Worm (Caenorhabditis elegans) whole organism, young adult: ENCODE measurements around the gene str-231.

Source experiments
- B0019.2 ChIP-seq: fragments of 200-800 bp; sonication (Bioruptor generic); conservative IDR thresholded peaks from 2 replicates; pipeline ENCODE4 v1.3.6; 2022; ENCODE audit warnings: missing genetic modification reagents, missing genetic modification characterization, missing compliant biosample characterization
- D2030.7 ChIP-seq: fragments of 200-800 bp; sonication (Bioruptor generic); IDR thresholded peaks from 2 replicates; pipeline ENCODE4 v1.3.6; 2022; ENCODE audit warnings: missing genetic modification reagents, missing genetic modification characterization, missing compliant biosample characterization
- F10E7.11 ChIP-seq: sonication (generic microtip); optimal IDR thresholded peaks from 2 replicates; lab custom pipeline; 2017; ENCODE audit warnings: mild to moderate bottlenecking, missing genetic modification characterization, moderate library complexity, missing compliant biosample characterization
- F39B2.1 ChIP-seq: fragments of 200-800 bp; sonication (Bioruptor generic); IDR thresholded peaks from 2 replicates; pipeline ENCODE4 v1.3.6; 2022; ENCODE audit warnings: missing genetic modification reagents, missing genetic modification characterization, missing compliant biosample characterization
- F49E8.2 ChIP-seq: sonication (generic microtip); optimal IDR thresholded peaks from 3 replicates; lab custom pipeline; 2017; ENCODE audit warnings: missing genetic modification characterization, mild to moderate bottlenecking, missing compliant biosample characterization, antibody characterized with exemption, moderate library complexity; ENCODE audit not compliant: insufficient read depth
- F52B5.7 ChIP-seq: sonication (generic microtip); optimal IDR thresholded peaks from 2 replicates; lab custom pipeline; 2016; ENCODE audit warnings: mild to moderate bottlenecking, missing genetic modification characterization, missing compliant biosample characterization
- F57A8.1 ChIP-seq: fragments of 200-800 bp; sonication (Bioruptor generic); optimal IDR thresholded peaks from 2 replicates; lab custom pipeline; 2018; ENCODE audit warnings: mild to moderate bottlenecking, missing genetic modification characterization, moderate library complexity, missing compliant biosample characterization
- Y53G8AR.9 ChIP-seq: fragments of 200-800 bp; sonication (Bioruptor generic); conservative IDR thresholded peaks from 2 replicates; pipeline ENCODE4 v1.3.6; 2022; ENCODE audit warnings: missing genetic modification reagents, missing genetic modification characterization, missing compliant biosample characterization
- Y79H2A.3 ChIP-seq: fragments of 200-800 bp; sonication (Bioruptor generic); conservative IDR thresholded peaks from 2 replicates; pipeline ENCODE4 v1.3.6; 2022; ENCODE audit warnings: missing genetic modification reagents, missing genetic modification characterization, missing compliant biosample characterization
- akir-1 ChIP-seq: fragments of 200-800 bp; sonication (Bioruptor generic); optimal IDR thresholded peaks from 2 replicates; lab custom pipeline; 2018; ENCODE audit warnings: mild to moderate bottlenecking, missing genetic modification characterization, moderate library complexity, missing compliant biosample characterization
- athp-1 ChIP-seq: sonication (generic microtip); optimal IDR thresholded peaks from 2 replicates; lab custom pipeline; 2017; ENCODE audit warnings: mild to moderate bottlenecking, missing genetic modification characterization, missing compliant biosample characterization
- ccch-3 ChIP-seq: fragments of 200-800 bp; sonication (Bioruptor generic); optimal IDR thresholded peaks from 2 replicates; lab custom pipeline; 2018; ENCODE audit warnings: mild to moderate bottlenecking, missing genetic modification characterization, missing compliant biosample characterization
- die-1 ChIP-seq: sonication (generic microtip); optimal IDR thresholded peaks from 2 replicates; lab custom pipeline; 2016; ENCODE audit warnings: missing genotype, mild to moderate bottlenecking, missing genetic modification characterization, missing compliant biosample characterization
- dpff-1 ChIP-seq: sonication (generic microtip); optimal IDR thresholded peaks from 2 replicates; lab custom pipeline; 2017; ENCODE audit warnings: mild to moderate bottlenecking, missing genetic modification characterization, missing compliant biosample characterization
- dpl-1 ChIP-seq: fragments of 150-350 bp; optimal IDR thresholded peaks from 2 replicates; lab custom pipeline; 2014; ENCODE audit warnings: missing biosample characterization, missing genetic modification reagents, missing genetic modification characterization
- efl-1 ChIP-seq: fragments of 150-350 bp; optimal IDR thresholded peaks from 2 replicates; lab custom pipeline; 2014; ENCODE audit warnings: missing biosample characterization, missing genetic modification reagents, missing genetic modification characterization
- egl-44 ChIP-seq: fragments of 200-800 bp; sonication (Bioruptor generic); IDR thresholded peaks from 2 replicates; pipeline ENCODE4 v1.3.6; 2022; ENCODE audit warnings: missing genetic modification reagents, missing genetic modification characterization, missing compliant biosample characterization
- egrh-3 ChIP-seq: fragments of 200-800 bp; sonication (Bioruptor generic); IDR thresholded peaks from 2 replicates; pipeline ENCODE4 v1.3.6; 2022; ENCODE audit warnings: missing genetic modification reagents, missing genetic modification characterization, missing compliant biosample characterization
- ekl-4 ChIP-seq: fragments of 200-800 bp; sonication (Bioruptor generic); IDR thresholded peaks from 2 replicates; pipeline ENCODE4 v1.3.6; 2022; ENCODE audit warnings: missing genetic modification reagents, missing genetic modification characterization, missing compliant biosample characterization
- gei-17 ChIP-seq: fragments of 200-800 bp; sonication (Bioruptor generic); optimal IDR thresholded peaks from 2 replicates; lab custom pipeline; 2018; ENCODE audit warnings: mild to moderate bottlenecking, missing genetic modification characterization, missing compliant biosample characterization
- him-1 ChIP-seq: sonication (generic microtip); optimal IDR thresholded peaks from 2 replicates; lab custom pipeline; 2016; ENCODE audit warnings: missing genotype, missing genetic modification reagents, missing genetic modification characterization, missing compliant biosample characterization
- hmg-20 ChIP-seq: fragments of 200-800 bp; sonication (Bioruptor generic); IDR thresholded peaks from 2 replicates; pipeline ENCODE4 v1.3.6; 2022; ENCODE audit warnings: missing genetic modification reagents, missing genetic modification characterization, missing compliant biosample characterization
- hsf-1 ChIP-seq: fragments of 200-800 bp; sonication (Bioruptor generic); IDR thresholded peaks from 2 replicates; pipeline ENCODE4 v1.3.6; 2022; ENCODE audit warnings: missing genetic modification reagents, missing genetic modification characterization, missing compliant biosample characterization
- let-526 ChIP-seq: fragments of 200-800 bp; sonication (Bioruptor generic); IDR thresholded peaks from 2 replicates; pipeline ENCODE4 v1.3.6; 2022; ENCODE audit warnings: missing genetic modification reagents, missing genetic modification characterization, missing compliant biosample characterization
- lin-35 ChIP-seq, 3 experiments: fragments of 150-350 bp in 2 of 3; sonication (generic microtip) in 1 of 3; optimal IDR thresholded peaks; 2 replicates each; lab custom pipeline; 2014 to 2018; ENCODE audit warnings: missing biosample characterization in 3 of 3, missing genetic modification characterization in 3 of 3, missing genetic modification reagents in 3 of 3
- lir-1 ChIP-seq: fragments of 200-800 bp; sonication (Bioruptor generic); conservative IDR thresholded peaks from 2 replicates; pipeline ENCODE4 v1.3.6; 2022; ENCODE audit warnings: missing genetic modification reagents, missing genetic modification characterization, missing compliant biosample characterization
- lsl-1 ChIP-seq: fragments of 200-800 bp; sonication (Bioruptor generic); optimal IDR thresholded peaks from 2 replicates; lab custom pipeline; 2018; ENCODE audit warnings: mild to moderate bottlenecking, missing genetic modification characterization, moderate library complexity, missing compliant biosample characterization
- madf-10 ChIP-seq: sonication (generic microtip); optimal IDR thresholded peaks from 2 replicates; lab custom pipeline; 2016; ENCODE audit warnings: mild to moderate bottlenecking, missing genetic modification characterization, missing compliant biosample characterization
- madf-6 ChIP-seq: fragments of 200-800 bp; sonication (Bioruptor generic); IDR thresholded peaks from 2 replicates; pipeline ENCODE4 v1.3.6; 2022; ENCODE audit warnings: missing genetic modification reagents, missing genetic modification characterization, missing compliant biosample characterization
- madf-8 ChIP-seq: fragments of 200-800 bp; sonication (Bioruptor generic); conservative IDR thresholded peaks from 2 replicates; pipeline ENCODE4 v1.3.6; 2022; ENCODE audit warnings: missing genetic modification reagents, missing genetic modification characterization, missing compliant biosample characterization
- nfya-2 ChIP-seq: fragments of 200-800 bp; sonication (Bioruptor generic); IDR thresholded peaks from 2 replicates; pipeline ENCODE4 v1.3.6; 2022; ENCODE audit warnings: missing genetic modification reagents, missing genetic modification characterization, missing compliant biosample characterization
- nhr-120 ChIP-seq: fragments of 200-800 bp; sonication (Bioruptor generic); IDR thresholded peaks from 2 replicates; pipeline ENCODE4 v1.3.6; 2022; ENCODE audit warnings: missing genetic modification characterization, missing compliant biosample characterization
- rcor-1 ChIP-seq: fragments of 200-800 bp; sonication (Bioruptor generic); IDR thresholded peaks from 2 replicates; pipeline ENCODE4 v1.3.6; 2022; ENCODE audit warnings: missing genetic modification reagents, missing genetic modification characterization, missing compliant biosample characterization
- repo-1 ChIP-seq: sonication (generic microtip); optimal IDR thresholded peaks from 2 replicates; lab custom pipeline; 2017; ENCODE audit warnings: mild to moderate bottlenecking, missing genetic modification characterization, missing compliant biosample characterization
- somi-1 ChIP-seq: fragments of 200-800 bp; sonication (Bioruptor generic); optimal IDR thresholded peaks from 2 replicates; lab custom pipeline; 2018; ENCODE audit warnings: mild to moderate bottlenecking, missing genetic modification characterization, missing compliant biosample characterization
- tlf-1 ChIP-seq: fragments of 200-800 bp; sonication (Bioruptor generic); optimal IDR thresholded peaks from 2 replicates; lab custom pipeline; 2018; ENCODE audit warnings: mild to moderate bottlenecking, missing genetic modification characterization, missing compliant biosample characterization
- unc-62 ChIP-seq: fragments of 150-350 bp; optimal IDR thresholded peaks from 2 replicates; lab custom pipeline; 2014; ENCODE audit warnings: missing biosample characterization, missing genetic modification reagents, missing genetic modification characterization
- xnd-1 ChIP-seq: sonication (generic microtip); optimal IDR thresholded peaks from 2 replicates; lab custom pipeline; 2016; ENCODE audit warnings: missing genotype, missing genetic modification reagents, missing genetic modification characterization, missing compliant biosample characterization
- zfh-2 ChIP-seq: fragments of 200-800 bp; sonication (Bioruptor generic); conservative IDR thresholded peaks from 2 replicates; pipeline ENCODE4 v1.3.6; 2022; ENCODE audit warnings: missing genetic modification reagents, missing genetic modification characterization, missing compliant biosample characterization
- zim-3 ChIP-seq: sonication (generic microtip); optimal IDR thresholded peaks from 2 replicates; lab custom pipeline; 2017; ENCODE audit warnings: mild to moderate bottlenecking, missing genetic modification characterization, moderate library complexity, missing compliant biosample characterization
- ztf-22 ChIP-seq: fragments of 200-800 bp; sonication (Bioruptor generic); optimal IDR thresholded peaks from 2 replicates; lab custom pipeline; 2018; ENCODE audit warnings: mild to moderate bottlenecking, missing genetic modification characterization, moderate library complexity, missing compliant biosample characterization
- ztf-26 ChIP-seq: sonication (generic microtip); optimal IDR thresholded peaks from 2 replicates; lab custom pipeline; 2017; ENCODE audit warnings: missing genetic modification characterization, missing compliant biosample characterization
- ztf-3 ChIP-seq: fragments of 200-800 bp; sonication (Bioruptor generic); optimal IDR thresholded peaks from 2 replicates; lab custom pipeline; 2018; ENCODE audit warnings: mild to moderate bottlenecking, missing genetic modification characterization, missing compliant biosample characterization

str-231 gene

ce11 chrV:16057010-16057463 lies 49.6 kb upstream of the str-231 start, which contains the start of gene F14H3.5 (continued):
- TF ChIP-seq die-1 (tag; lab: Kevin White, UChicago) (no peak), zim-3 (tag; lab: Kevin White, UChicago) (no peak), rcor-1 (GFP tag; lab: Robert Waterston, UW) (no peak), efl-1 (GFP tag; lab: Kevin White, UChicago) (peak; percentile 69), F49E8.2 (no peak), athp-1 (tag; lab: Kevin White, UChicago) (no peak), lin-35 (GFP tag; optimal IDR thresholded peaks at IDR 0.05; lab: Kevin White, UChicago) (no peak), ztf-3 (GFP tag; lab: Kevin White, UChicago) (no peak), unc-62 (no peak), somi-1 (GFP tag; lab: Kevin White, UChicago) (no peak), ccch-3 (no peak), madf-6 (GFP tag; lab: Robert Waterston, UW) (peak; percentile 71), F39B2.1 (GFP tag; lab: Robert Waterston, UW) (no peak), nhr-120 (no peak), let-526 (GFP tag; lab: Robert Waterston, UW) (no peak), lsl-1 (no peak), lir-1 (GFP tag; lab: Robert Waterston, UW) (no peak), ztf-26 (no peak), Y53G8AR.9 (GFP tag; lab: Robert Waterston, UW) (no peak), F10E7.11 (tag; lab: Kevin White, UChicago) (no peak), D2030.7 (GFP tag; lab: Robert Waterston, UW) (no peak), F52B5.7 (tag; lab: Kevin White, UChicago) (no peak), dpff-1 (tag; lab: Kevin White, UChicago) (no peak), ztf-22 (GFP tag; lab: Kevin White, UChicago) (no peak), akir-1 (no peak), F57A8.1 (no peak)

ce11 chrV:16055031-16055430 lies 47.6 kb upstream of the str-231 start, which contains the start of gene F14H3.4:
TSS of gene F14H3.4 (minus strand) at chrV:16055072.
- TF ChIP-seq madf-10 (tag; lab: Kevin White, UChicago) (no peak), dpl-1 (GFP tag; lab: Kevin White, UChicago) (peak; percentile 5), F49E8.2 (no peak), athp-1 (tag; lab: Kevin White, UChicago) (no peak), madf-6 (GFP tag; lab: Robert Waterston, UW) (peak; percentile 88), xnd-1 (tag; lab: Kevin White, UChicago) (peak; percentile 42), B0019.2 (GFP tag; lab: Robert Waterston, UW) (no peak), hsf-1 (GFP tag; lab: Robert Waterston, UW) (no peak), efl-1 (GFP tag; lab: Kevin White, UChicago) (peak; percentile 62), madf-8 (peak; percentile 69), him-1 (tag; lab: Kevin White, UChicago) (no peak), nfya-2 (no peak), Y79H2A.3 (GFP tag; lab: Robert Waterston, UW) (no peak)

DNA sequence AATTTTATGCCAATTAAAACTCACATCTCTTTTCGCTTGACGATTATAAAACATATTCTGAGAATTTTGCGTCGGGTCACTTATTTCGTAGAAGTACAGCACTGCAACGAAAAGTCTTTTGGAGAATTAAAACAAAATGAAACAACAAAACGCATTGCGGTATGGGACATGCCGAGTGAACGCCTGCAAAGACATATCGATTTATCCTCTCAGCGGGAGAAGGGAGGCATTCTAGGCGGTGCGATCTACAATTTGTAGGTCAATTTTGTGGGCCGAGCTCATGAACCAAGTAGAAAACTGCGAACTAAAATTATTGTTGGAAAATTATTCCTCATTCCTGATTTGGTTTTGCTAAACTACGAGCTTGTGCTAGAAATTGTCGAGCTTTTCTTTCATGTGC lies 46.0 kb upstream of the str-231 start, which contains the start of gene F14H3.3:
TSS of gene F14H3.3 (minus strand) at position 101 of the 400 bp plus-strand sequence.
- TF ChIP-seq repo-1 (tag; lab: Kevin White, UChicago) (no peak), zfh-2 (no peak), tlf-1 (GFP tag; lab: Kevin White, UChicago) (no peak), ekl-4 (GFP tag; lab: Robert Waterston, UW) (no peak), nfya-2 (no peak), lin-35 (GFP tag; optimal IDR thresholded peaks at IDR 0.05; lab: Kevin White, UChicago) (no peak), hmg-20 (GFP tag; lab: Robert Waterston, UW) (no peak), gei-17 (no peak), egrh-3 (GFP tag; lab: Robert Waterston, UW) (no peak), egl-44 (GFP tag; lab: Robert Waterston, UW) (no peak), Y79H2A.3 (GFP tag; lab: Robert Waterston, UW) (no peak)
